Fruit fly (Drosophila melanogaster) whole organism, pupa: ENCODE data around the gene Dph4.
A peak's percentile ranks its signal among the peaks of the same experiment; 100 is the strongest.

ENCODE experiments used
- CG10348 ChIP-seq: fragments of 200-800 bp; sonication (Bioruptor generic); IDR thresholded peaks from 2 replicates; pipeline ENCODE4 v1.3.6; 2022; ENCODE audit warnings: missing biosample characterization, missing genetic modification characterization
- CG12605 ChIP-seq: fragments of 200-800 bp; sonication (Bioruptor generic); IDR thresholded peaks from 2 replicates; pipeline ENCODE4 v1.3.6; 2022; ENCODE audit warnings: missing biosample characterization, missing genetic modification characterization
- CG13204 ChIP-seq: fragments of 200-800 bp; sonication (Bioruptor generic); optimal IDR thresholded peaks from 2 replicates; lab custom pipeline; 2018; ENCODE audit warnings: missing biosample characterization, mild to moderate bottlenecking, missing genetic modification characterization, moderate library complexity
- CG14655 ChIP-seq: fragments of 200-800 bp; sonication (Bioruptor generic); optimal IDR thresholded peaks from 3 replicates; lab custom pipeline; 2017; ENCODE audit warnings: mild to moderate bottlenecking, missing biosample characterization, missing genetic modification reagents, missing genetic modification characterization
- CG15710 ChIP-seq: fragments of 200-800 bp; sonication (Bioruptor generic); optimal IDR thresholded peaks from 2 replicates; lab custom pipeline; 2018; ENCODE audit warnings: missing biosample characterization, mild to moderate bottlenecking, missing genetic modification characterization, moderate library complexity
- CG17806 ChIP-seq: fragments of 200-800 bp; sonication (Bioruptor generic); optimal IDR thresholded peaks from 2 replicates; lab custom pipeline; 2018; ENCODE audit warnings: missing biosample characterization, mild to moderate bottlenecking, missing genetic modification characterization, moderate library complexity
- CG32121 ChIP-seq: fragments of 200-800 bp; sonication (Bioruptor generic); IDR thresholded peaks from 2 replicates; pipeline ENCODE4 v1.3.6; 2022; ENCODE audit warnings: missing biosample characterization, missing genetic modification characterization
- CG34367 ChIP-seq: fragments of 200-800 bp; sonication (Bioruptor generic); optimal IDR thresholded peaks from 2 replicates; lab custom pipeline; 2018; ENCODE audit warnings: missing biosample characterization, mild to moderate bottlenecking, missing genetic modification characterization
- CG4496 ChIP-seq: fragments of 200-800 bp; sonication (Bioruptor generic); IDR thresholded peaks from 3 replicates; pipeline ENCODE4 v1.3.6; 2022; ENCODE audit warnings: missing biosample characterization, missing genetic modification characterization
- CG8159 ChIP-seq: fragments of 200-800 bp; sonication (Bioruptor generic); optimal IDR thresholded peaks from 3 replicates; lab custom pipeline; 2018; ENCODE audit warnings: missing biosample characterization, mild to moderate bottlenecking, missing genetic modification characterization, moderate library complexity
- CG8301 ChIP-seq: fragments of 200-800 bp; sonication (Bioruptor generic); optimal IDR thresholded peaks from 2 replicates; lab custom pipeline; 2018; ENCODE audit warnings: missing biosample characterization, mild to moderate bottlenecking, missing genetic modification characterization
- CG9948 ChIP-seq: fragments of 200-800 bp; sonication (Bioruptor generic); optimal IDR thresholded peaks from 2 replicates; lab custom pipeline; 2018; ENCODE audit warnings: missing biosample characterization, mild to moderate bottlenecking, missing genetic modification characterization, moderate library complexity
- D1 ChIP-seq: fragments of 200-800 bp; sonication (Bioruptor generic); optimal IDR thresholded peaks from 2 replicates; lab custom pipeline; 2018; ENCODE audit warnings: missing biosample characterization, mild to moderate bottlenecking, missing genetic modification characterization, moderate library complexity
- EcR ChIP-seq: fragments of 200-800 bp; sonication (Bioruptor generic); optimal IDR thresholded peaks from 3 replicates; lab custom pipeline; 2019; ENCODE audit warnings: missing biosample characterization, missing genetic modification characterization, mild to moderate bottlenecking, moderate library complexity, missing genetic modification reagents
- Ets98B ChIP-seq: fragments of 200-800 bp; sonication (Bioruptor generic); IDR thresholded peaks from 2 replicates; pipeline ENCODE4 v1.3.6; 2022; ENCODE audit warnings: missing biosample characterization, missing genetic modification characterization
- Pif1A ChIP-seq: fragments of 200-800 bp; sonication (Bioruptor generic); optimal IDR thresholded peaks from 3 replicates; lab custom pipeline; 2016; ENCODE audit warnings: missing biosample characterization, missing genetic modification characterization
- Pif1B ChIP-seq: fragments of 200-800 bp; sonication (Bioruptor generic); optimal IDR thresholded peaks from 3 replicates; lab custom pipeline; 2016; ENCODE audit warnings: missing biosample characterization, missing genetic modification characterization
- Snoo ChIP-seq: fragments of 200-800 bp; sonication (Bioruptor generic); optimal IDR thresholded peaks from 3 replicates; lab custom pipeline; 2017; ENCODE audit warnings: missing biosample characterization, mild to moderate bottlenecking, missing genetic modification characterization, inconsistent platforms
- fd96Ca ChIP-seq: fragments of 200-800 bp; sonication (Bioruptor generic); IDR thresholded peaks from 3 replicates; pipeline ENCODE4 v1.3.6; 2022; ENCODE audit warnings: missing biosample characterization, missing genetic modification characterization
- gl ChIP-seq: fragments of 200-800 bp; sonication (Bioruptor generic); optimal IDR thresholded peaks from 2 replicates; lab custom pipeline; 2018; ENCODE audit warnings: missing biosample characterization, mild to moderate bottlenecking, missing genetic modification characterization
- rn ChIP-seq: fragments of 200-800 bp; sonication (Bioruptor generic); IDR thresholded peaks from 2 replicates; pipeline ENCODE4 v1.3.6; 2022; ENCODE audit warnings: missing biosample characterization, missing genetic modification characterization

Gene Dph4

dm6 chr3R:5601044-5601523 lies 22.8 kb downstream of the Dph4 start, which contains the start of the genes kra and SecS:
kra (minus strand) TSS chr3R:5601136.
SecS (plus strand) TSS chr3R:5601433.
- TF ChIP-seq CG17806 (tag; lab: Kevin White, UChicago) = peak; percentile 29
- TF ChIP-seq CG14655 (GFP tag; lab: Kevin White, UChicago) = no peak
- no peak for TF ChIP-seq CG4496 (GFP tag; lab: Robert Waterston, UW)
- peak; percentile 11 for TF ChIP-seq CG34367 (tag; lab: Kevin White, UChicago)
- TF ChIP-seq Snoo (tag; lab: Kevin White, UChicago) = peak; percentile 35
- no peak for TF ChIP-seq CG12605 (GFP tag; lab: Robert Waterston, UW)
- peak; percentile 40 for TF ChIP-seq CG9948 (tag; lab: Kevin White, UChicago)
- TF ChIP-seq CG15710 = peak; percentile 38
- TF ChIP-seq D1 (tag; lab: Kevin White, UChicago) = no peak
- TF ChIP-seq CG8301 (tag; lab: Kevin White, UChicago) = peak; percentile 11
- peak; percentile 32 for TF ChIP-seq CG8159 (tag; lab: Kevin White, UChicago)

- peak; percentile 9 for TF ChIP-seq CG34367 (tag; lab: Kevin White, UChicago)
- no peak for TF ChIP-seq gl (tag; lab: Kevin White, UChicago)
- TF ChIP-seq CG10348 (GFP tag; lab: Robert Waterston, UW) = no peak
- TF ChIP-seq EcR = peak; percentile 54
Measured at dm6 chr3R:5600361-5601043, 23.4 kb downstream of the Dph4 start.

dm6 chr3R:5599521-5600360 lies 24.2 kb downstream of the Dph4 start:
- TF ChIP-seq Snoo (tag; lab: Kevin White, UChicago) (no peak), Ets98B (no peak), CG15710 (no peak), D1 (tag; lab: Kevin White, UChicago) (no peak), fd96Ca (GFP tag; lab: Robert Waterston, UW) (no peak), CG13204 (no peak), CG17806 (tag; lab: Kevin White, UChicago) (no peak), Pif1B (GFP tag; lab: Kevin White, UChicago) (no peak), CG12605 (GFP tag; lab: Robert Waterston, UW) (no peak), EcR (no peak), CG32121 (GFP tag; lab: Robert Waterston, UW) (no peak), CG8301 (tag; lab: Kevin White, UChicago) (no peak), CG9948 (tag; lab: Kevin White, UChicago) (no peak), CG34367 (tag; lab: Kevin White, UChicago) (no peak), CG14655 (GFP tag; lab: Kevin White, UChicago) (no peak), Pif1A (no peak), gl (tag; lab: Kevin White, UChicago) (no peak)

dm6 chr3R:5594878-5595277 lies 29.0 kb downstream of the Dph4 start:
- TF ChIP-seq CG32121 (GFP tag; lab: Robert Waterston, UW) (no peak), Snoo (tag; lab: Kevin White, UChicago) (no peak), CG8301 (tag; lab: Kevin White, UChicago) (no peak), CG12605 (GFP tag; lab: Robert Waterston, UW) (0 out of 2 replicates have a peak, but pooled peaks have one; percentile 20), rn (GFP tag; lab: Robert Waterston, UW) (no peak)
- TF ChIP-seq, all 21 proteins: peak for 1

- TF ChIP-seq CG34367 (tag; lab: Kevin White, UChicago) (no peak), CG4496 (GFP tag; lab: Robert Waterston, UW) (0 out of 3 replicates have a peak, but pooled peaks have one; percentile 34), EcR (peak; percentile 30)
Measured at dm6 chr3R:5592009-5592572, 31.8 kb downstream of the Dph4 start.

- peak; percentile 15 for TF ChIP-seq CG15710
- TF ChIP-seq fd96Ca (GFP tag; lab: Robert Waterston, UW) = no peak
- TF ChIP-seq, all 21 proteins: peak for 1
Measured at dm6 chr3R:5591398-5591853, 32.5 kb downstream of the Dph4 start, which contains the start of the genes noi and Vha26. noi (minus strand) TSS chr3R:5591459. Vha26 (plus strand) TSS chr3R:5591763.
